Fruit fly (Drosophila melanogaster) whole organism, embryonic: ENCODE measurements around the gene da.

ENCODE experiments used
- ATbp ChIP-seq: fragments of 200-800 bp; sonication (Bioruptor generic); optimal IDR thresholded peaks from 2 replicates; lab custom pipeline; 2017; ENCODE audit warnings: missing biosample characterization, mild to moderate bottlenecking, missing genetic modification characterization, missing genetic modification reagents
- Aef1 ChIP-seq: fragments of 200-800 bp; sonication (Bioruptor generic); IDR thresholded peaks from 3 replicates; pipeline ENCODE4 v1.3.6; 2022; ENCODE audit warnings: missing biosample characterization, missing genetic modification characterization
- Atf3 ChIP-seq: fragments of 200-800 bp; sonication (Bioruptor generic); optimal IDR thresholded peaks from 3 replicates; lab custom pipeline; 2016; ENCODE audit warnings: missing biosample characterization, missing genetic modification characterization
- CG10209 ChIP-seq: fragments of 200-800 bp; sonication (Bioruptor generic); optimal IDR thresholded peaks from 3 replicates; lab custom pipeline; 2017; ENCODE audit warnings: missing biosample characterization, mild to moderate bottlenecking, missing genetic modification characterization, missing genetic modification reagents
- CG1024 ChIP-seq: fragments of 200-800 bp; sonication (Bioruptor generic); IDR thresholded peaks from 2 replicates; pipeline ENCODE4 v1.3.6; 2022; ENCODE audit warnings: missing biosample characterization, missing genetic modification characterization
- CG10979 ChIP-seq: fragments of 200-800 bp; sonication (Bioruptor generic); optimal IDR thresholded peaks from 2 replicates; lab custom pipeline; 2018; ENCODE audit warnings: missing biosample characterization, mild to moderate bottlenecking, missing genetic modification characterization, moderate library complexity
- CG11723 ChIP-seq: fragments of 200-800 bp; sonication (Bioruptor generic); optimal IDR thresholded peaks from 2 replicates; lab custom pipeline; 2017; ENCODE audit warnings: missing biosample characterization, mild to moderate bottlenecking, missing genetic modification characterization
- CG12391 ChIP-seq: fragments of 200-800 bp; sonication (Bioruptor generic); optimal IDR thresholded peaks from 3 replicates; lab custom pipeline; 2018; ENCODE audit warnings: missing biosample characterization, mild to moderate bottlenecking, missing genetic modification characterization, moderate library complexity
- CG12659 ChIP-seq: fragments of 200-800 bp; sonication (Bioruptor generic); optimal IDR thresholded peaks from 3 replicates; lab custom pipeline; 2017; ENCODE audit warnings: mild to moderate bottlenecking, missing biosample characterization, missing genetic modification reagents, missing genetic modification characterization
- CG15514 ChIP-seq: fragments of 200-800 bp; sonication (Bioruptor generic); optimal IDR thresholded peaks from 3 replicates; lab custom pipeline; 2017; ENCODE audit warnings: missing biosample characterization, missing genetic modification characterization, mild to moderate bottlenecking, moderate library complexity, missing genetic modification reagents
- CG1603 ChIP-seq: fragments of 200-800 bp; sonication (Bioruptor generic); optimal IDR thresholded peaks from 2 replicates; lab custom pipeline; 2019; ENCODE audit warnings: missing biosample characterization, mild to moderate bottlenecking, missing genetic modification characterization, moderate library complexity
- CG16863 ChIP-seq: fragments of 200-800 bp; sonication (Bioruptor generic); optimal IDR thresholded peaks from 3 replicates; lab custom pipeline; 2016; ENCODE audit warnings: missing biosample characterization, missing genetic modification characterization
- CG17802 ChIP-seq: fragments of 200-800 bp; sonication (Bioruptor generic); optimal IDR thresholded peaks from 2 replicates; lab custom pipeline; 2018; ENCODE audit warnings: missing biosample characterization, mild to moderate bottlenecking, missing genetic modification characterization, moderate library complexity
- CG18619 ChIP-seq: fragments of 200-800 bp; sonication (Bioruptor generic); optimal IDR thresholded peaks from 3 replicates; lab custom pipeline; 2017; ENCODE audit warnings: missing biosample characterization, mild to moderate bottlenecking, missing genetic modification characterization
- CG2116 ChIP-seq: fragments of 200-800 bp; sonication (Bioruptor generic); optimal IDR thresholded peaks from 3 replicates; lab custom pipeline; 2018; ENCODE audit warnings: missing biosample characterization, mild to moderate bottlenecking, missing genetic modification characterization
- CG2712 ChIP-seq: fragments of 200-800 bp; optimal IDR thresholded peaks from 3 replicates; lab custom pipeline; 2019; ENCODE audit warnings: missing biosample characterization, mild to moderate bottlenecking, missing genetic modification characterization, moderate library complexity
- CG30020 ChIP-seq: fragments of 200-800 bp; optimal IDR thresholded peaks from 2 replicates; lab custom pipeline; 2019; ENCODE audit warnings: missing biosample characterization, mild to moderate bottlenecking, missing genetic modification characterization, moderate library complexity
- CG4617 ChIP-seq: fragments of 200-800 bp; sonication (Bioruptor generic); optimal IDR thresholded peaks from 3 replicates; lab custom pipeline; 2016; ENCODE audit warnings: missing biosample characterization, missing genetic modification characterization, borderline replicate concordance
- CG6175 ChIP-seq: fragments of 200-800 bp; sonication (Bioruptor generic); IDR thresholded peaks from 3 replicates; pipeline ENCODE4 v1.3.6; 2022; ENCODE audit warnings: missing biosample characterization, missing genetic modification characterization
- CG6683 ChIP-seq: fragments of 200-800 bp; sonication (Bioruptor generic); optimal IDR thresholded peaks from 2 replicates; lab custom pipeline; 2017; ENCODE audit warnings: missing biosample characterization, mild to moderate bottlenecking, missing genetic modification characterization, missing genetic modification reagents
- CG7357 ChIP-seq: fragments of 200-800 bp; sonication (Bioruptor generic); IDR thresholded peaks from 3 replicates; pipeline ENCODE4 v1.3.6; 2022; ENCODE audit warnings: missing biosample characterization, missing genetic modification characterization
- D19A ChIP-seq: fragments of 200-800 bp; optimal IDR thresholded peaks from 3 replicates; lab custom pipeline; 2019; ENCODE audit warnings: missing biosample characterization, mild to moderate bottlenecking, missing genetic modification characterization, moderate library complexity
- Dad ChIP-seq: fragments of 200-800 bp; sonication (Bioruptor generic); optimal IDR thresholded peaks from 3 replicates; lab custom pipeline; 2016; ENCODE audit warnings: missing biosample characterization, missing genetic modification characterization
- Dref ChIP-seq: fragments of 200-800 bp; sonication (Bioruptor generic); IDR thresholded peaks from 2 replicates; pipeline ENCODE4 v1.3.6; 2022; ENCODE audit warnings: missing biosample characterization, missing genetic modification characterization
- E2f2 ChIP-seq: fragments of 200-800 bp; sonication (Bioruptor generic); IDR thresholded peaks from 2 replicates; pipeline ENCODE4 v1.3.6; 2022; ENCODE audit warnings: missing biosample characterization, missing genetic modification characterization
- Med ChIP-seq: fragments of 200-800 bp; sonication (Bioruptor generic); peaks from one replicate; lab custom pipeline; 2016; ENCODE audit warnings: missing biosample characterization, missing genetic modification characterization, mild to moderate bottlenecking, inconsistent platforms, moderate library complexity
- Nf-YC ChIP-seq: fragments of 200-800 bp; optimal IDR thresholded peaks from 3 replicates; lab custom pipeline; 2019; ENCODE audit warnings: missing biosample characterization, mild to moderate bottlenecking, missing genetic modification characterization, moderate library complexity
- Ptx1 ChIP-seq: fragments of 200-800 bp; sonication (Bioruptor generic); IDR thresholded peaks from 2 replicates; pipeline ENCODE4 v1.3.6; 2022; ENCODE audit warnings: missing biosample characterization, missing genetic modification characterization
- Sry-β ChIP-seq: fragments of 200-800 bp; sonication (Bioruptor generic); optimal IDR thresholded peaks from 2 replicates; lab custom pipeline; 2018; ENCODE audit warnings: missing biosample characterization, mild to moderate bottlenecking, missing genetic modification characterization, moderate library complexity
- Vsx1 ChIP-seq: fragments of 200-800 bp; sonication (Bioruptor generic); optimal IDR thresholded peaks from 2 replicates; lab custom pipeline; 2017; ENCODE audit warnings: missing biosample characterization, mild to moderate bottlenecking, missing genetic modification characterization, missing genetic modification reagents
- Xrp1 ChIP-seq: fragments of 200-800 bp; sonication (Bioruptor generic); IDR thresholded peaks from 2 replicates; pipeline ENCODE4 v1.3.6; 2022; ENCODE audit warnings: missing biosample characterization, missing genetic modification characterization
- YL-1 ChIP-seq: fragments of 200-800 bp; sonication (Bioruptor generic); optimal IDR thresholded peaks from 3 replicates; lab custom pipeline; 2017; ENCODE audit warnings: missing biosample characterization, mild to moderate bottlenecking, missing genetic modification characterization
- ase ChIP-seq: fragments of 200-800 bp; sonication (Bioruptor generic); IDR thresholded peaks from 3 replicates; pipeline ENCODE4 v1.3.6; 2022; ENCODE audit warnings: missing biosample characterization, missing genetic modification characterization
- ash1 ChIP-seq: fragments of 200-800 bp; sonication (Bioruptor generic); optimal IDR thresholded peaks from 2 replicates; lab custom pipeline; 2018; ENCODE audit warnings: missing biosample characterization, mild to moderate bottlenecking, missing genetic modification characterization
- cas ChIP-seq: fragments of 200-800 bp; sonication (Bioruptor generic); IDR thresholded peaks from 2 replicates; pipeline ENCODE4 v1.3.6; 2022; ENCODE audit warnings: missing biosample characterization, missing genetic modification characterization
- dmrt11E ChIP-seq: fragments of 200-800 bp; sonication (Bioruptor generic); optimal IDR thresholded peaks from 3 replicates; lab custom pipeline; 2018; ENCODE audit warnings: missing biosample characterization, mild to moderate bottlenecking, missing genetic modification characterization, moderate library complexity
- dysf ChIP-seq: fragments of 200-800 bp; sonication (Bioruptor generic); IDR thresholded peaks from 3 replicates; pipeline ENCODE4 v1.3.6; 2022; ENCODE audit warnings: missing biosample characterization, missing genetic modification characterization
- gsb ChIP-seq: fragments of 200-800 bp; sonication (Bioruptor generic); IDR thresholded peaks from 2 replicates; pipeline ENCODE4 v1.3.6; 2022; ENCODE audit warnings: missing biosample characterization, missing genetic modification characterization
- inv ChIP-seq: fragments of 200-800 bp; sonication (Bioruptor generic); IDR thresholded peaks from 2 replicates; pipeline ENCODE4 v1.3.6; 2022; ENCODE audit warnings: missing biosample characterization, missing genetic modification characterization; ENCODE audit not compliant: partially characterized antibody
- klu ChIP-seq: fragments of 200-800 bp; sonication (Bioruptor generic); IDR thresholded peaks from 2 replicates; pipeline ENCODE4 v1.3.6; 2022; ENCODE audit warnings: missing biosample characterization, missing genetic modification characterization
- lola ChIP-seq, 3 experiments: fragments of >200 bp in 2 of 3; fragments of 200-800 bp in 1 of 3; sonication (Bioruptor generic) in 1 of 3; optimal IDR thresholded peaks; 2 replicates each; lab custom pipeline; 2017 to 2019; ENCODE audit warnings: missing biosample characterization in 3 of 3, missing genetic modification characterization in 3 of 3, mild to moderate bottlenecking in 1 of 3, moderate library complexity in 1 of 3
- pzg ChIP-seq: fragments of 200-800 bp; sonication (Bioruptor generic); optimal IDR thresholded peaks from 3 replicates; lab custom pipeline; 2018; ENCODE audit warnings: missing biosample characterization, mild to moderate bottlenecking, missing genetic modification characterization, moderate library complexity
- row ChIP-seq: fragments of 200-800 bp; sonication (Bioruptor generic); IDR thresholded peaks from 3 replicates; pipeline ENCODE4 v1.3.6; 2022; ENCODE audit warnings: missing biosample characterization, missing genetic modification characterization
- sc ChIP-seq, 3 experiments: fragments of >200 bp in 2 of 3; fragments of 200-800 bp in 1 of 3; sonication (Bioruptor generic) in 1 of 3; optimal IDR thresholded peaks; 2 replicates in 2 of 3; 3 replicates in 1 of 3; lab custom pipeline; 2017; ENCODE audit warnings: mild to moderate bottlenecking in 1 of 3, missing biosample characterization in 1 of 3, missing genetic modification characterization in 1 of 3, missing genetic modification reagents in 1 of 3
- slbo ChIP-seq: fragments of 200-800 bp; sonication (Bioruptor generic); IDR thresholded peaks from 2 replicates; pipeline ENCODE4 v1.3.6; 2022; ENCODE audit warnings: missing biosample characterization, missing genetic modification characterization
- tin ChIP-seq: fragments of 200-800 bp; sonication (Bioruptor generic); optimal IDR thresholded peaks from 3 replicates; lab custom pipeline; 2016; ENCODE audit warnings: missing biosample characterization, missing genetic modification characterization
- vvl ChIP-seq: fragments of 200-800 bp; sonication (Bioruptor generic); IDR thresholded peaks from 2 replicates; pipeline ENCODE4 v1.3.6; 2022; ENCODE audit warnings: missing biosample characterization, missing genetic modification characterization

da gene

DNA sequence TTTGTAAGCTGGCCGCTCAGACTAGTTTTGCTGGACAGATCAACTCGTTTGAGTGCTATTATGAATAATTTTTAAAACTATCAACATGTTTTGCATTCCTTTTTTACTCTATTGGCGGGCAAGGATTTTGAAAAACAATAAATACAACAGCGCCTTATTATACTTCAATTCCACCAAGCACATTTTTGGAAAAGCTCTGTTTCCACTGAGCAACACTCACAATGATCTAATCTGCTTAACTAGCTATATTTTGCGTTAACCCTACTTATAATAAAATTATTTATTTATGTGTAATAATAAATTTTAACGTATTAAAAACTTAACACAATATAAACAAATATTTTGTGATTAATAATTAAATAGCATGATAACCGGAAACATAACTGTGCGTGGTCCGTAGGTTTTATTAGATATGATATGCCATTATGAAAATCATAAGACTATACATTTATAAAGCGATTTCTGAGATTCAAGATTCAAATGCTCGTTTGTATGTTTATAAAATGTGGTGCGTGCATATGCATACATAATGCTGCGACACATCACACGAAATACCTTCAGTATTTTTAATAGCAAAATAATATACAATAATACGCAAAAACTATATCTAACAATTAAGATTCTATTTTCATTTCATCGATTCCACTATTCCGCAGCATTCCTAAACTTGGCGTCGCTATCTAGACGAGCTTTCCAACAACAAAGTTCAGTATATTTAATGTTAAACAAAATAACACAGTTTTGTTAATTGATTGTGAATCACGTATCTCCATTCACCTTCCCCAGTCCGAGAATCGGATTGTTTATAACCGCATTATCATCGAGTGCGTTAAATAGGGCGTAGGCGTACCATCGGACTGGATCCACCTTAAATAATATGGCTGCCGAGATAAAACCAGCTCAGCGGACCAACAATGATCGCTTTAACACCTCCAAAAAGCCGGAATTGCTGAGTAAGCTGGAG lies 35.0 kb downstream of the da start, which contains the start of the genes pie and Wdfy2 (continued):
- TF ChIP-seq Xrp1 (GFP tag; lab: Robert Waterston, UW) (no peak), D19A (tag; lab: Kevin White, UChicago) (no peak), CG17802 (tag; lab: Kevin White, UChicago) (peak; percentile 92), row (GFP tag; lab: Robert Waterston, UW) (peak; percentile 77), CG12391 (tag; lab: Kevin White, UChicago) (peak; percentile 9), CG6683 (GFP tag; lab: Kevin White, UChicago) (no peak), CG30020 (peak; percentile 97), CG1024 (peak; percentile 89), dysf (GFP tag; lab: Robert Waterston, UW) (no peak), CG15514 (GFP tag; lab: Kevin White, UChicago) (peak; percentile 22), E2f2 (GFP tag; lab: Robert Waterston, UW) (peak; percentile 79), Nf-YC (peak; percentile 1), sc (optimal IDR thresholded peaks at IDR 0.05; lab: Kevin White, UChicago) (no peak), sc (GFP tag; optimal IDR thresholded peaks at IDR 0.05; lab: Kevin White, UChicago) (no peak), CG4617 (peak; percentile 29), Sry-β (GFP tag; lab: Kevin White, UChicago) (peak; percentile 36), klu (GFP tag; lab: Robert Waterston, UW) (no peak), lola (GFP tag; optimal IDR thresholded peaks at IDR 0.05; lab: Kevin White, UChicago) (peak in 2 of 3 experiments; percentile 14 to 94), YL-1 (peak; percentile 19), CG7357 (peak; percentile 97), pzg (GFP tag; lab: Kevin White, UChicago) (peak; percentile 35), gsb (GFP tag; lab: Robert Waterston, UW) (no peak), CG2712 (peak; percentile 21), CG2116 (peak; percentile 77), ase (GFP tag; lab: Robert Waterston, UW) (no peak), CG11723 (GFP tag; lab: Kevin White, UChicago) (peak; percentile 74), CG12659 (peak; percentile 36), Atf3 (GFP tag; lab: Kevin White, UChicago) (no peak), cas (GFP tag; lab: Robert Waterston, UW) (no peak), Ptx1 (GFP tag; lab: Robert Waterston, UW) (0 out of 2 replicates have a peak, but pooled peaks have one; percentile 28), inv (GFP tag; lab: Robert Waterston, UW) (no peak), slbo (GFP tag; lab: Robert Waterston, UW) (0 out of 2 replicates have a peak, but pooled peaks have one; percentile 22), tin (no peak), Aef1 (GFP tag; lab: Robert Waterston, UW) (peak; percentile 29; the same call in 1 of the 3 replicates), Dref (GFP tag; lab: Robert Waterston, UW) (peak; percentile 47), CG6175 (GFP tag; lab: Robert Waterston, UW) (no peak), ash1 (GFP tag; lab: Kevin White, UChicago) (no peak), dmrt11E (peak; percentile 8), CG1603 (tag; lab: Kevin White, UChicago) (peak; percentile 99), vvl (GFP tag; lab: Robert Waterston, UW) (peak; percentile 12; the same call in 1 of the 2 replicates), Vsx1 (GFP tag; lab: Kevin White, UChicago) (no peak), Dad (no peak), CG10979 (tag; lab: Kevin White, UChicago) (no peak), Med (GFP tag; lab: Kevin White, UChicago) (peak; percentile 65), ATbp (GFP tag; lab: Kevin White, UChicago) (no peak), CG16863 (GFP tag; lab: Kevin White, UChicago) (no peak), CG10209 (no peak), CG18619 (GFP tag; lab: Kevin White, UChicago) (no peak)
